Fruit fly (Drosophila melanogaster): ENCODE measurements around the gene CG10864.
A peak's percentile ranks its signal among the peaks of the same experiment; 100 is the strongest.

Gene CG10864

DNA sequence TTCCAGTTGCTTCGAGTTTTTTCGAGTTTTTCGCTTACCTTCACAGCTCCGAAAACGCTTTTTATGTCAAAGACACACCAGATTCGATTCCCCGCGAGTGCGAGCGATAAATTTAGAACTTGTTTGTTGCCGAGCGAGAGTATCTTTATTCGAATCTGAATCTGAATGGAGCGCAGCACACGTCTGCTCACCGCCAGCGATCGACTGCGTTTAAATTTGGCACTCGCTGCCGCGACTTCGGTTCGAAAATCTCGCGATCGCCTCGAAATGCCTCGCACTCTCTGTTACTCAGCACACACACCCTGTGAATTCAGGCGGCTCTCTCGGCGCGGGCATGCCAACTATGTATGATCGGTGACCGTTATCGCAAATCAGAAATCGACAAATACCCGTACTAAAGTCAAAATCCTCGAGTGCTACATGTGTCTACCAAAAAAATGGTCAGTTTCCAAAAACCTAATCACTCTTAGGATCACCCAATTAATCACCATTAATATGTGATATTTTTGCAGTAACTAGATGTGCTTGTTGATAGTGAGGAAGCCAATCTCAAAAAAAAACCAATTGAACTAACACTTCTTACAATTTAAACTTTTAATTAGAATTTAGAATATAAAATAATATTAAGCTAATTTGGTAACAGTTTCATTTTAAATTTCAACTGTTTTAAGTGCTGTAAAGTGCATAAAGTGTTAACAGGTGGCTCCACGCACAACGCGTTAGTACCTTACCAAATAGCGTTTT is 12.3 kb downstream of the CG10864 start, which contains the start of gene Vha100-2 (continued):
- TF ChIP-seq knrl (GFP tag; IDR thresholded peaks at IDR 0.05; ENCODE audit: partially characterized antibody) (peak; percentile 37; the same call in 1 of the 3 replicates), exex (tag; optimal IDR thresholded peaks at IDR 0.05) (no peak), run (tag; optimal IDR thresholded peaks at IDR 0.05) (no peak), tna (GFP tag; IDR thresholded peaks at IDR 0.05; ENCODE audit: partially characterized antibody) (peak; percentile 52; the same call in 1 of the 2 replicates), toy (GFP tag; IDR thresholded peaks at IDR 0.05) (no peak), CG4617 (GFP tag; optimal IDR thresholded peaks at IDR 0.05; ENCODE audit: borderline replicate concordance) (peak; percentile 66), Hmr (GFP tag; optimal IDR thresholded peaks at IDR 0.05) (peak; percentile 45), CG2712 (tag; optimal IDR thresholded peaks at IDR 0.05) (no peak), CG14710 (tag; optimal IDR thresholded peaks at IDR 0.05) (peak; percentile 54), CG14667 (GFP tag; IDR thresholded peaks at IDR 0.05) (peak; percentile 6; the same call in 1 of the 2 replicates), NC2β (GFP tag; optimal IDR thresholded peaks at IDR 0.05) (no peak), CG6791 (GFP tag; IDR thresholded peaks at IDR 0.05; ENCODE audit: partially characterized antibody) (no peak), prd (optimal IDR thresholded peaks at IDR 0.05) (no peak), prd (GFP tag; IDR thresholded peaks at IDR 0.05) (peak; percentile 59), Gug (GFP tag; IDR thresholded peaks at IDR 0.05) (peak; percentile 33; the same call in 1 of the 4 replicates), trem (tag; optimal IDR thresholded peaks at IDR 0.05) (peak; percentile 93), CG10209 (GFP tag; optimal IDR thresholded peaks at IDR 0.05) (no peak), MBD-R2 (GFP tag; IDR thresholded peaks at IDR 0.05) (no peak), CG3407 (GFP tag; optimal IDR thresholded peaks at IDR 0.05) (no peak), Sox102F (GFP tag; optimal IDR thresholded peaks at IDR 0.05) (peak; percentile 16), crol (GFP tag; IDR thresholded peaks at IDR 0.05) (0 out of 2 replicates have a peak, but pooled peaks have one; percentile 1), fd102C (GFP tag; optimal IDR thresholded peaks at IDR 0.05) (no peak), CG5245 (GFP tag; optimal IDR thresholded peaks at IDR 0.05) (no peak), CG15011 (GFP tag; optimal IDR thresholded peaks at IDR 0.05) (peak; percentile 8), CG10274 (GFP tag; optimal IDR thresholded peaks at IDR 0.05) (no peak), Hey (tag; optimal IDR thresholded peaks at IDR 0.05) (no peak), NK7.1 (GFP tag; optimal IDR thresholded peaks at IDR 0.05) (peak; percentile 15), CG4730 (GFP tag; IDR thresholded peaks at IDR 0.05) (no peak), CG15073 (GFP tag; optimal IDR thresholded peaks at IDR 0.05) (no peak), aop (GFP tag; IDR thresholded peaks at IDR 0.05) (0 out of 2 replicates have a peak, but pooled peaks have one; percentile 12), CG15601 (tag; optimal IDR thresholded peaks at IDR 0.05) (peak; percentile 0), Kr (GFP tag; optimal IDR thresholded peaks at IDR 0.05) (no peak), dysf (GFP tag; IDR thresholded peaks at IDR 0.05) (peak; percentile 53; the same call in 2 of the 3 replicates), Hmx (GFP tag; optimal IDR thresholded peaks at IDR 0.05) (no peak), nau (GFP tag; optimal IDR thresholded peaks at IDR 0.05) (peak; percentile 9), gem (tag; optimal IDR thresholded peaks at IDR 0.05) (no peak), CG3847 (GFP tag; IDR thresholded peaks at IDR 0.05) (no peak; the same call in none of the 2 replicates), gcm2 (GFP tag; optimal IDR thresholded peaks at IDR 0.05) (no peak), CG1024 (GFP tag; IDR thresholded peaks at IDR 0.05) (peak; percentile 13; the same call in 1 of the 2 replicates), Stat92E (GFP tag; optimal IDR thresholded peaks at IDR 0.05) (peak in 1 of 3 experiments; percentile 16), E2f2 (GFP tag; IDR thresholded peaks at IDR 0.05) (peak; percentile 67), lilli (GFP tag; optimal IDR thresholded peaks at IDR 0.05) (no peak), CrebB (tag; optimal IDR thresholded peaks at IDR 0.05) (peak; percentile 30), croc (GFP tag; conservative IDR thresholded peaks at IDR 0.05) (no peak), pfk (GFP tag; optimal IDR thresholded peaks at IDR 0.05) (peak; percentile 36), insv (GFP tag; optimal IDR thresholded peaks at IDR 0.05) (peak in 1 of 2 experiments; percentile 51), Hsf (GFP tag; optimal IDR thresholded peaks at IDR 0.05) (no peak), mld (GFP tag; IDR thresholded peaks at IDR 0.05; ENCODE audit: partially characterized antibody) (0 out of 3 replicates have a peak, but pooled peaks have one; percentile 16)

All from whole organism, embryonic.